Fruit fly (Drosophila melanogaster) whole organism, embryonic: ENCODE data around the gene Cpr64Ab.

Experiments
- Atf6 ChIP-seq: fragments of 200-800 bp; sonication (Bioruptor generic); IDR thresholded peaks from 2 replicates; pipeline ENCODE4 v1.3.6; 2022; ENCODE audit warnings: missing biosample characterization, missing genetic modification characterization
- B-H1 ChIP-seq: fragments of 200-800 bp; sonication (Bioruptor generic); IDR thresholded peaks from 3 replicates; pipeline ENCODE4 v1.3.6; 2022; ENCODE audit warnings: missing biosample characterization, missing genetic modification characterization
- CG10321 ChIP-seq: fragments of 200-800 bp; sonication (Bioruptor generic); IDR thresholded peaks from 2 replicates; pipeline ENCODE4 v1.3.6; 2022; ENCODE audit warnings: missing biosample characterization, missing genetic modification characterization
- CG10431 ChIP-seq: fragments of 200-800 bp; sonication (Bioruptor generic); optimal IDR thresholded peaks from 3 replicates; lab custom pipeline; 2018; ENCODE audit warnings: missing biosample characterization, mild to moderate bottlenecking, missing genetic modification characterization
- CG10565 ChIP-seq: fragments of 200-800 bp; sonication (Bioruptor generic); optimal IDR thresholded peaks from 3 replicates; lab custom pipeline; 2016; ENCODE audit warnings: missing biosample characterization, mild to moderate bottlenecking, missing genetic modification characterization
- CG10979 ChIP-seq: fragments of 200-800 bp; sonication (Bioruptor generic); optimal IDR thresholded peaks from 2 replicates; lab custom pipeline; 2018; ENCODE audit warnings: missing biosample characterization, mild to moderate bottlenecking, missing genetic modification characterization, moderate library complexity
- CG12219 ChIP-seq: fragments of 200-800 bp; sonication (Bioruptor generic); optimal IDR thresholded peaks from 3 replicates; lab custom pipeline; 2018; ENCODE audit warnings: missing biosample characterization, mild to moderate bottlenecking, missing genetic modification characterization
- CG12236 ChIP-seq: fragments of 200-800 bp; sonication (Bioruptor generic); optimal IDR thresholded peaks from 2 replicates; lab custom pipeline; 2016; ENCODE audit warnings: missing biosample characterization, missing genetic modification characterization
- CG14860 ChIP-seq: fragments of 200-800 bp; sonication (Bioruptor generic); IDR thresholded peaks from 3 replicates; pipeline ENCODE4 v1.3.6; 2022; ENCODE audit warnings: missing biosample characterization, missing genetic modification characterization; ENCODE audit not compliant: partially characterized antibody
- CG15073 ChIP-seq: fragments of 200-800 bp; sonication (Bioruptor generic); optimal IDR thresholded peaks from 2 replicates; lab custom pipeline; 2016; ENCODE audit warnings: missing biosample characterization, missing genetic modification characterization
- CG1529 ChIP-seq: fragments of 200-800 bp; sonication (Bioruptor generic); optimal IDR thresholded peaks from 3 replicates; lab custom pipeline; 2018; ENCODE audit warnings: missing biosample characterization, missing genetic modification characterization
- CG15601 ChIP-seq: fragments of 200-800 bp; sonication (Bioruptor generic); optimal IDR thresholded peaks from 3 replicates; lab custom pipeline; 2019; ENCODE audit warnings: missing biosample characterization, mild to moderate bottlenecking, missing genetic modification characterization, moderate library complexity
- CG17829 ChIP-seq: fragments of 200-800 bp; optimal IDR thresholded peaks from 2 replicates; lab custom pipeline; 2019; ENCODE audit warnings: missing biosample characterization, mild to moderate bottlenecking, missing genetic modification characterization, moderate library complexity
- CG2129 ChIP-seq: fragments of 200-800 bp; sonication (Bioruptor generic); IDR thresholded peaks from 2 replicates; pipeline ENCODE4 v1.3.6; 2022; ENCODE audit warnings: missing biosample characterization, missing genetic modification characterization; ENCODE audit not compliant: partially characterized antibody
- CG2712 ChIP-seq: fragments of 200-800 bp; optimal IDR thresholded peaks from 3 replicates; lab custom pipeline; 2019; ENCODE audit warnings: missing biosample characterization, mild to moderate bottlenecking, missing genetic modification characterization, moderate library complexity
- CG31365 ChIP-seq: fragments of 200-800 bp; sonication (Bioruptor generic); optimal IDR thresholded peaks from 2 replicates; lab custom pipeline; 2018; ENCODE audit warnings: missing biosample characterization, mild to moderate bottlenecking, missing genetic modification characterization
- CG3407 ChIP-seq: fragments of 200-800 bp; sonication (Bioruptor generic); optimal IDR thresholded peaks from 2 replicates; lab custom pipeline; 2018; ENCODE audit warnings: missing biosample characterization, mild to moderate bottlenecking, missing genetic modification characterization
- CG4730 ChIP-seq: fragments of 200-800 bp; sonication (Bioruptor generic); IDR thresholded peaks from 2 replicates; pipeline ENCODE4 v1.3.6; 2022; ENCODE audit warnings: missing biosample characterization, missing genetic modification characterization
- CG6175 ChIP-seq: fragments of 200-800 bp; sonication (Bioruptor generic); IDR thresholded peaks from 3 replicates; pipeline ENCODE4 v1.3.6; 2022; ENCODE audit warnings: missing biosample characterization, missing genetic modification characterization
- CG6813 ChIP-seq: fragments of 200-800 bp; sonication (Bioruptor generic); optimal IDR thresholded peaks from 2 replicates; lab custom pipeline; 2017; ENCODE audit warnings: missing biosample characterization, missing genetic modification characterization, mild to moderate bottlenecking, moderate library complexity, missing genetic modification reagents
- CG7372 ChIP-seq: fragments of 200-800 bp; sonication (Bioruptor generic); IDR thresholded peaks from 2 replicates; pipeline ENCODE4 v1.3.6; 2022; ENCODE audit warnings: missing biosample characterization, missing genetic modification characterization
- CG8478 ChIP-seq: fragments of >200 bp; optimal IDR thresholded peaks from 2 replicates; lab custom pipeline; 2018
- CG8924 ChIP-seq: fragments of 200-800 bp; optimal IDR thresholded peaks from 3 replicates; lab custom pipeline; 2019; ENCODE audit warnings: missing biosample characterization, mild to moderate bottlenecking, missing genetic modification characterization, moderate library complexity
- CG9437 ChIP-seq: fragments of 200-800 bp; sonication (Bioruptor generic); optimal IDR thresholded peaks from 2 replicates; lab custom pipeline; 2018; ENCODE audit warnings: missing biosample characterization, mild to moderate bottlenecking, missing genetic modification characterization
- CrebB ChIP-seq: fragments of 200-800 bp; sonication (Bioruptor generic); optimal IDR thresholded peaks from 3 replicates; lab custom pipeline; 2018; ENCODE audit warnings: missing biosample characterization, mild to moderate bottlenecking, missing genetic modification characterization
- Deaf1 ChIP-seq: fragments of 200-800 bp; optimal IDR thresholded peaks from 3 replicates; lab custom pipeline; 2019; ENCODE audit warnings: missing biosample characterization, mild to moderate bottlenecking, missing genetic modification characterization, moderate library complexity
- Gug ChIP-seq: fragments of 200-800 bp; sonication (Bioruptor generic); IDR thresholded peaks from 4 replicates; pipeline ENCODE4 v1.3.6; 2022; ENCODE audit warnings: missing biosample characterization, missing genetic modification characterization
- Hsf ChIP-seq: fragments of 200-800 bp; sonication (Bioruptor generic); optimal IDR thresholded peaks from 3 replicates; lab custom pipeline; 2016; ENCODE audit warnings: missing biosample characterization, missing genetic modification characterization
- Poxn ChIP-seq: fragments of 200-800 bp; sonication (Bioruptor generic); IDR thresholded peaks from 2 replicates; pipeline ENCODE4 v1.3.6; 2022; ENCODE audit warnings: missing biosample characterization, missing genetic modification characterization
- Sry-β ChIP-seq: fragments of 200-800 bp; sonication (Bioruptor generic); optimal IDR thresholded peaks from 2 replicates; lab custom pipeline; 2018; ENCODE audit warnings: missing biosample characterization, mild to moderate bottlenecking, missing genetic modification characterization, moderate library complexity
- ap ChIP-seq: fragments of 200-800 bp; sonication (Bioruptor generic); IDR thresholded peaks from 2 replicates; pipeline ENCODE4 v1.3.6; 2022; ENCODE audit warnings: missing biosample characterization, missing genetic modification characterization
- ase ChIP-seq: fragments of 200-800 bp; sonication (Bioruptor generic); IDR thresholded peaks from 3 replicates; pipeline ENCODE4 v1.3.6; 2022; ENCODE audit warnings: missing biosample characterization, missing genetic modification characterization
- ci ChIP-seq: fragments of 200-800 bp; sonication (Bioruptor generic); IDR thresholded peaks from 3 replicates; pipeline ENCODE4 v1.3.6; 2022; ENCODE audit warnings: missing biosample characterization, missing genetic modification characterization
- crp ChIP-seq, 2 experiments: fragments of 200-800 bp; sonication (Bioruptor generic); optimal IDR thresholded peaks; 2 replicates in 1 of 2; 3 replicates in 1 of 2; lab custom pipeline; 2017; ENCODE audit warnings: missing biosample characterization in 2 of 2, missing genetic modification characterization in 2 of 2, mild to moderate bottlenecking in 1 of 2, moderate library complexity in 1 of 2
- gcm ChIP-seq: fragments of 200-800 bp; sonication (Bioruptor generic); optimal IDR thresholded peaks from 2 replicates; lab custom pipeline; 2019; ENCODE audit warnings: missing biosample characterization, mild to moderate bottlenecking, missing genetic modification characterization, moderate library complexity
- hb ChIP-seq: fragments of 200-800 bp; sonication (Bioruptor generic); IDR thresholded peaks from 3 replicates; pipeline ENCODE4 v1.3.6; 2022; ENCODE audit warnings: missing biosample characterization, missing genetic modification characterization; ENCODE audit not compliant: partially characterized antibody
- jigr1 ChIP-seq: fragments of 200-800 bp; sonication (Bioruptor generic); IDR thresholded peaks from 3 replicates; pipeline ENCODE4 v1.3.6; 2022; ENCODE audit warnings: missing biosample characterization, missing genetic modification characterization
- kah ChIP-seq: fragments of 200-800 bp; sonication (Bioruptor generic); optimal IDR thresholded peaks from 2 replicates; lab custom pipeline; 2018; ENCODE audit warnings: missing biosample characterization, mild to moderate bottlenecking, missing genetic modification characterization
- lilli ChIP-seq: fragments of 200-800 bp; sonication (Bioruptor generic); optimal IDR thresholded peaks from 3 replicates; lab custom pipeline; 2016; ENCODE audit warnings: missing biosample characterization, missing genetic modification characterization
- mld ChIP-seq: fragments of 200-800 bp; sonication (Bioruptor generic); IDR thresholded peaks from 3 replicates; pipeline ENCODE4 v1.3.6; 2022; ENCODE audit warnings: missing biosample characterization, missing genetic modification characterization; ENCODE audit not compliant: partially characterized antibody
- nerfin-1 ChIP-seq: fragments of 200-800 bp; sonication (Bioruptor generic); optimal IDR thresholded peaks from 3 replicates; lab custom pipeline; 2019; ENCODE audit warnings: missing biosample characterization, mild to moderate bottlenecking, missing genetic modification characterization, moderate library complexity
- pita ChIP-seq: fragments of 200-800 bp; sonication (Bioruptor generic); optimal IDR thresholded peaks from 2 replicates; lab custom pipeline; 2017; ENCODE audit warnings: missing biosample characterization, mild to moderate bottlenecking, missing genetic modification characterization
- pum ChIP-seq: fragments of 200-800 bp; sonication (Bioruptor generic); optimal IDR thresholded peaks from 2 replicates; lab custom pipeline; 2016; ENCODE audit warnings: missing biosample characterization, missing genetic modification characterization
- sc ChIP-seq, 3 experiments: fragments of >200 bp in 2 of 3; fragments of 200-800 bp in 1 of 3; sonication (Bioruptor generic) in 1 of 3; optimal IDR thresholded peaks; 2 replicates in 2 of 3; 3 replicates in 1 of 3; lab custom pipeline; 2017; ENCODE audit warnings: mild to moderate bottlenecking in 1 of 3, missing biosample characterization in 1 of 3, missing genetic modification characterization in 1 of 3, missing genetic modification reagents in 1 of 3
- sens ChIP-seq: fragments of 200-800 bp; sonication (Bioruptor generic); peaks from one replicate; lab custom pipeline; 2016; ENCODE audit warnings: missing biosample characterization, missing genetic modification characterization
- sim ChIP-seq: fragments of 200-800 bp; sonication (Bioruptor generic); IDR thresholded peaks from 2 replicates; pipeline ENCODE4 v1.3.6; 2022; ENCODE audit warnings: missing biosample characterization, missing genetic modification characterization
- slp2 ChIP-seq: fragments of 200-800 bp; sonication (Bioruptor generic); optimal IDR thresholded peaks from 2 replicates; lab custom pipeline; 2016; ENCODE audit warnings: missing biosample characterization, missing genetic modification characterization
- tap ChIP-seq: fragments of 200-800 bp; optimal IDR thresholded peaks from 3 replicates; lab custom pipeline; 2019; ENCODE audit warnings: missing biosample characterization, mild to moderate bottlenecking, missing genetic modification characterization, moderate library complexity
- tx ChIP-seq: fragments of 200-800 bp; sonication (Bioruptor generic); optimal IDR thresholded peaks from 2 replicates; lab custom pipeline; 2016; ENCODE audit warnings: missing biosample characterization, missing genetic modification characterization
- unc-4 ChIP-seq: fragments of 200-800 bp; sonication (Bioruptor generic); IDR thresholded peaks from 2 replicates; pipeline ENCODE4 v1.3.6; 2022; ENCODE audit warnings: missing biosample characterization, missing genetic modification characterization; ENCODE audit not compliant: partially characterized antibody
- vfl ChIP-seq: fragments of 200-800 bp; sonication (Bioruptor generic); optimal IDR thresholded peaks from 2 replicates; lab custom pipeline; 2016; ENCODE audit warnings: missing biosample characterization, missing genetic modification characterization
- zen ChIP-seq: fragments of 200-800 bp; sonication (Bioruptor generic); optimal IDR thresholded peaks from 3 replicates; lab custom pipeline; 2018; ENCODE audit warnings: missing biosample characterization, mild to moderate bottlenecking, missing genetic modification characterization, moderate library complexity

Cpr64Ab gene

DNA sequence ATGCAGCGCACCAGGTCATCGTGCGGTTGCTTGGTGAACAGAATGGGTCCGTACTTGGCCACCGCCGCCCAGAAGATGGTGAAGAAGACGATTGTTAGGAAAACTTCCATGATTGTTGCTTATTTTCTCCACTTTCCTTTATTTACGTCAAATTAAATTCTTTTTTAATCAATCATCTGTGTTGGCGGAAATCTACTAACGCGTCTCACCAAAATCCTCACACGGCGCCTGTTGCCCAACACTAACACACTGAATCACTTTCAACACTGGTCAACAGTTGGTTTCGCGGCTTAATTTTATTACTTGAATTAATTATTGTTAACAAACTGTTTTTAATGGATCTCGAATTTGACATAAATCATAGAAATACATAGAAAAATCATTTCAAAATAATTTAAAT, 24.7 kb downstream of the Cpr64Ab start, which contains the start of gene VhaM9.7-c:
VhaM9.7-c (minus strand) TSS at position 207 of the 400 bp plus-strand sequence.
- TF ChIP-seq CG12236 (no peak), CG9437 (GFP tag; lab: Kevin White, UChicago) (peak; percentile 13), crp (GFP tag; optimal IDR thresholded peaks at IDR 0.05; lab: Kevin White, UChicago) (peak; percentile 56 to 87), CG10979 (tag; lab: Kevin White, UChicago) (no peak), CG14860 (GFP tag; lab: Robert Waterston, UW) (no peak), zen (tag; lab: Kevin White, UChicago) (peak; percentile 37), nerfin-1 (tag; lab: Kevin White, UChicago) (peak; percentile 37), tap (tag; lab: Kevin White, UChicago) (no peak), ap (GFP tag; lab: Robert Waterston, UW) (no peak), kah (GFP tag; lab: Kevin White, UChicago) (peak; percentile 3), CG15073 (GFP tag; lab: Kevin White, UChicago) (no peak), CG12219 (no peak), CG7372 (GFP tag; lab: Robert Waterston, UW) (no peak), Atf6 (GFP tag; lab: Robert Waterston, UW) (no peak), pita (GFP tag; lab: Kevin White, UChicago) (no peak), lilli (GFP tag; lab: Kevin White, UChicago) (peak; percentile 49), CG31365 (tag; lab: Kevin White, UChicago) (no peak), CG2712 (tag; lab: Kevin White, UChicago) (no peak), CG10431 (GFP tag; lab: Kevin White, UChicago) (no peak), sim (no peak), gcm (GFP tag; lab: Kevin White, UChicago) (no peak), sc (optimal IDR thresholded peaks at IDR 0.05; lab: Kevin White, UChicago) (no peak), sc (GFP tag; optimal IDR thresholded peaks at IDR 0.05; lab: Kevin White, UChicago) (no peak), mld (GFP tag; lab: Robert Waterston, UW) (no peak), Poxn (GFP tag; lab: Robert Waterston, UW) (no peak), CG10321 (GFP tag; lab: Robert Waterston, UW) (no peak), B-H1 (GFP tag; lab: Robert Waterston, UW) (no peak), tx (GFP tag; lab: Kevin White, UChicago) (no peak), slp2 (GFP tag; lab: Kevin White, UChicago) (no peak), CG1529 (GFP tag; lab: Kevin White, UChicago) (no peak), Gug (GFP tag; lab: Robert Waterston, UW) (no peak), CG4730 (GFP tag; lab: Robert Waterston, UW) (no peak), CrebB (tag; lab: Kevin White, UChicago) (no peak), vfl (GFP tag; lab: Kevin White, UChicago) (peak; percentile 44), ase (no peak), CG6175 (GFP tag; lab: Robert Waterston, UW) (no peak), CG3407 (GFP tag; lab: Kevin White, UChicago) (no peak), CG15601 (tag; lab: Kevin White, UChicago) (peak; percentile 9), CG17829 (no peak), unc-4 (GFP tag; lab: Robert Waterston, UW) (no peak), Hsf (GFP tag; lab: Kevin White, UChicago) (peak; percentile 22), Deaf1 (tag; lab: Kevin White, UChicago) (no peak), CG2129 (GFP tag; lab: Robert Waterston, UW) (no peak), sens (GFP tag; lab: Kevin White, UChicago) (peak; percentile 78), hb (no peak), pum (no peak), ci (GFP tag; lab: Robert Waterston, UW) (no peak), CG8478 (no peak), CG6813 (no peak), CG10565 (GFP tag; lab: Kevin White, UChicago) (no peak), jigr1 (no peak), CG8924 (no peak), Sry-β (GFP tag; lab: Kevin White, UChicago) (no peak)
